Fruit fly (Drosophila melanogaster): ENCODE measurements around the gene FMRFaR.

dm6 chr3L:3035769-3036583 is 34.5 kb downstream of the FMRFaR start:
- TF ChIP-seq Fer1 (GFP tag; optimal IDR thresholded peaks at IDR 0.05) (peak; percentile 93), Mes4 (GFP tag; optimal IDR thresholded peaks at IDR 0.05) (peak; percentile 64)
